Fruit fly (Drosophila melanogaster) whole organism, adult: Measurements from ENCODE around the gene CG15209.

Experiments
- CG11617 ChIP-seq: fragments of 200-800 bp; sonication (Bioruptor generic); optimal IDR thresholded peaks from 2 replicates; lab custom pipeline; 2017; ENCODE audit warnings: mild to moderate bottlenecking, missing biosample characterization, missing genetic modification reagents, missing genetic modification characterization
- CG12768 ChIP-seq: fragments of 200-800 bp; sonication (Bioruptor generic); optimal IDR thresholded peaks from 2 replicates; lab custom pipeline; 2017; ENCODE audit warnings: missing biosample characterization, missing genetic modification characterization, mild to moderate bottlenecking, moderate library complexity, missing genetic modification reagents
- CG14711 ChIP-seq: fragments of 200-800 bp; sonication (Bioruptor generic); optimal IDR thresholded peaks from 2 replicates; lab custom pipeline; 2018; ENCODE audit warnings: missing biosample characterization, mild to moderate bottlenecking, missing genetic modification characterization, moderate library complexity
- CG1620 ChIP-seq: fragments of 200-800 bp; sonication (Bioruptor generic); optimal IDR thresholded peaks from 2 replicates; lab custom pipeline; 2016; ENCODE audit warnings: missing biosample characterization, missing genetic modification characterization
- CG33017 ChIP-seq: fragments of 200-800 bp; sonication (Bioruptor generic); optimal IDR thresholded peaks from 2 replicates; lab custom pipeline; 2018; ENCODE audit warnings: missing biosample characterization, mild to moderate bottlenecking, missing genetic modification characterization, moderate library complexity
- CG5204 ChIP-seq: fragments of 200-800 bp; sonication (Bioruptor generic); optimal IDR thresholded peaks from 2 replicates; lab custom pipeline; 2016; ENCODE audit warnings: missing biosample characterization, missing genetic modification characterization
- CG7045 ChIP-seq: fragments of 200-800 bp; sonication (Bioruptor generic); optimal IDR thresholded peaks from 2 replicates; lab custom pipeline; 2017; ENCODE audit warnings: missing biosample characterization, mild to moderate bottlenecking, missing genetic modification characterization
- CG7101 ChIP-seq: fragments of 200-800 bp; sonication (Bioruptor generic); optimal IDR thresholded peaks from 2 replicates; lab custom pipeline; 2018; ENCODE audit warnings: missing biosample characterization, mild to moderate bottlenecking, missing genetic modification characterization, moderate library complexity
- Clk ChIP-seq: fragments of 200-800 bp; sonication (Bioruptor generic); optimal IDR thresholded peaks from 2 replicates; lab custom pipeline; 2017; ENCODE audit warnings: missing biosample characterization, missing genetic modification characterization
- Crg-1 ChIP-seq: fragments of 200-800 bp; sonication (Bioruptor generic); optimal IDR thresholded peaks from 2 replicates; lab custom pipeline; 2016; ENCODE audit warnings: missing biosample characterization, missing genetic modification characterization
- Hr96 ChIP-seq: fragments of 200-800 bp; sonication (Bioruptor generic); optimal IDR thresholded peaks from 2 replicates; lab custom pipeline; 2016; ENCODE audit warnings: missing biosample characterization, missing genetic modification characterization
- Mnt ChIP-seq: fragments of 200-800 bp; sonication (Bioruptor generic); optimal IDR thresholded peaks from 2 replicates; lab custom pipeline; 2016; ENCODE audit warnings: missing biosample characterization, mild to moderate bottlenecking, missing genetic modification characterization
- bab1 ChIP-seq: fragments of 200-800 bp; sonication (Bioruptor generic); optimal IDR thresholded peaks from 3 replicates; lab custom pipeline; 2019; ENCODE audit warnings: missing biosample characterization, mild to moderate bottlenecking, missing genetic modification characterization, moderate library complexity
- cic ChIP-seq: fragments of 200-800 bp; sonication (Bioruptor generic); optimal IDR thresholded peaks from 2 replicates; lab custom pipeline; 2017; ENCODE audit warnings: missing biosample characterization, mild to moderate bottlenecking, missing genetic modification characterization, moderate library complexity
- cnc ChIP-seq, 2 experiments: fragments of >200 bp; optimal IDR thresholded peaks; 2 replicates each; lab custom pipeline; 2017
- kay ChIP-seq: fragments of 200-800 bp; sonication (Bioruptor generic); peaks from one replicate; lab custom pipeline; 2016; ENCODE audit warnings: missing biosample characterization, missing genetic modification characterization, borderline replicate concordance
- ovo ChIP-seq: fragments of 200-800 bp; sonication (Bioruptor generic); optimal IDR thresholded peaks from 2 replicates; lab custom pipeline; 2016; ENCODE audit warnings: missing biosample characterization, missing genetic modification characterization
- pad ChIP-seq: fragments of 200-800 bp; sonication (Bioruptor generic); optimal IDR thresholded peaks from 3 replicates; lab custom pipeline; 2017; ENCODE audit warnings: missing biosample characterization, missing genetic modification characterization, mild to moderate bottlenecking, moderate library complexity, missing genetic modification reagents
- tj ChIP-seq: fragments of 200-800 bp; sonication (Bioruptor generic); optimal IDR thresholded peaks from 3 replicates; lab custom pipeline; 2017; ENCODE audit warnings: missing biosample characterization, mild to moderate bottlenecking, missing genetic modification characterization, moderate library complexity
- toe ChIP-seq: fragments of 200-800 bp; sonication (Bioruptor generic); optimal IDR thresholded peaks from 2 replicates; lab custom pipeline; 2016; ENCODE audit warnings: missing biosample characterization, missing genetic modification characterization

The CG15209 gene

DNA sequence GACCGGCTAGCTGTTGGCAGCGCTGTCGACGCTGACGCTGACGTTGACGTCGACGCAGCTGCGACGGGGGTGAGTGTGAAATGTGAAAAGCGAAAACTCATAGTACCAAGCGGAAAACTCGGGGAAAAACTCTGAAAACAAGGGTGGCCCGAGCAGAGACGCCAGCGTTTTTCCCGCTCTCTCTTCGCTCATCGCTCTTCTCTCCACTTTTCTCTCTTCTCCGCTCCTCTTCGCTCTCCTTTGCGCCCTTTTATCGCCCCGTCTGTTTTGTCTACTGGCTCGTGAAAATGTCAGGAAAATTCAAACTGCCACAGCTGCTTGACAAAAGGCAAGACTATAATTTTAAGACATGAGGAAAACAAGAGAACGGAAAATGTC, 18.6 kb upstream of the CG15209 start:
- TF ChIP-seq CG11617 (GFP tag; lab: Kevin White, UChicago) = no peak
- TF ChIP-seq Mnt (GFP tag; lab: Kevin White, UChicago) = no peak
- no peak for TF ChIP-seq CG14711 (tag; lab: Kevin White, UChicago)
- no peak for TF ChIP-seq bab1 (GFP tag; lab: Kevin White, UChicago)
- TF ChIP-seq cnc (optimal IDR thresholded peaks at IDR 0.05; lab: Kevin White, UChicago) = no peak
- no peak for TF ChIP-seq Clk
- TF ChIP-seq Crg-1 = no peak
- TF ChIP-seq CG7101 = no peak
- TF ChIP-seq kay = no peak
- no peak for TF ChIP-seq toe
- TF ChIP-seq tj = no peak
- no peak for TF ChIP-seq CG1620 (GFP tag; lab: Kevin White, UChicago)
- TF ChIP-seq Hr96 (GFP tag; lab: Kevin White, UChicago) = no peak
- no peak for TF ChIP-seq CG12768 (GFP tag; lab: Kevin White, UChicago)
- no peak for TF ChIP-seq pad
- no peak for TF ChIP-seq cic (GFP tag; lab: Kevin White, UChicago)
- TF ChIP-seq CG33017 (tag; lab: Kevin White, UChicago) = no peak
- TF ChIP-seq CG7045 (GFP tag; lab: Kevin White, UChicago) = no peak
- no peak for TF ChIP-seq CG5204 (GFP tag; lab: Kevin White, UChicago)
- no peak for TF ChIP-seq ovo (GFP tag; lab: Kevin White, UChicago)

- TF ChIP-seq CG1620 (GFP tag; lab: Kevin White, UChicago) (no peak), pad (no peak), kay (no peak), Crg-1 (no peak), toe (no peak), bab1 (GFP tag; lab: Kevin White, UChicago) (no peak), CG33017 (tag; lab: Kevin White, UChicago) (no peak), CG7045 (GFP tag; lab: Kevin White, UChicago) (no peak), ovo (GFP tag; lab: Kevin White, UChicago) (no peak), CG12768 (GFP tag; lab: Kevin White, UChicago) (no peak), Clk (no peak), cic (GFP tag; lab: Kevin White, UChicago) (no peak), Hr96 (GFP tag; lab: Kevin White, UChicago) (no peak)
Observed at dm6 chrX:10824227-10824702, 17.7 kb upstream of the CG15209 start, which contains the start of gene Imp. Imp (minus strand) TSS chrX:10824277.

dm6 chrX:10825349-10826129, 16.5 kb upstream of the CG15209 start:
- TF ChIP-seq Hr96 (GFP tag; lab: Kevin White, UChicago) (no peak), CG7045 (GFP tag; lab: Kevin White, UChicago) (no peak), cnc (optimal IDR thresholded peaks at IDR 0.05; lab: Kevin White, UChicago) (no peak), ovo (GFP tag; lab: Kevin White, UChicago) (no peak), CG1620 (GFP tag; lab: Kevin White, UChicago) (no peak), cic (GFP tag; lab: Kevin White, UChicago) (no peak), toe (no peak), Mnt (GFP tag; lab: Kevin White, UChicago) (no peak), tj (no peak), CG11617 (GFP tag; lab: Kevin White, UChicago) (no peak), CG33017 (tag; lab: Kevin White, UChicago) (no peak), bab1 (GFP tag; lab: Kevin White, UChicago) (no peak), CG12768 (GFP tag; lab: Kevin White, UChicago) (no peak), CG14711 (tag; lab: Kevin White, UChicago) (no peak), Crg-1 (no peak), pad (no peak), kay (no peak), CG7101 (no peak)

- TF ChIP-seq cic (GFP tag; lab: Kevin White, UChicago) (no peak), CG1620 (GFP tag; lab: Kevin White, UChicago) (no peak), toe (no peak), pad (no peak), Mnt (GFP tag; lab: Kevin White, UChicago) (no peak), CG11617 (GFP tag; lab: Kevin White, UChicago) (no peak), bab1 (GFP tag; lab: Kevin White, UChicago) (no peak), Clk (no peak), CG7045 (GFP tag; lab: Kevin White, UChicago) (no peak), cnc (optimal IDR thresholded peaks at IDR 0.05; lab: Kevin White, UChicago) (no peak), CG12768 (GFP tag; lab: Kevin White, UChicago) (no peak), CG33017 (tag; lab: Kevin White, UChicago) (no peak), CG5204 (GFP tag; lab: Kevin White, UChicago) (no peak), CG14711 (tag; lab: Kevin White, UChicago) (no peak)
Observed at dm6 chrX:10827301-10827700, 14.7 kb upstream of the CG15209 start.

DNA sequence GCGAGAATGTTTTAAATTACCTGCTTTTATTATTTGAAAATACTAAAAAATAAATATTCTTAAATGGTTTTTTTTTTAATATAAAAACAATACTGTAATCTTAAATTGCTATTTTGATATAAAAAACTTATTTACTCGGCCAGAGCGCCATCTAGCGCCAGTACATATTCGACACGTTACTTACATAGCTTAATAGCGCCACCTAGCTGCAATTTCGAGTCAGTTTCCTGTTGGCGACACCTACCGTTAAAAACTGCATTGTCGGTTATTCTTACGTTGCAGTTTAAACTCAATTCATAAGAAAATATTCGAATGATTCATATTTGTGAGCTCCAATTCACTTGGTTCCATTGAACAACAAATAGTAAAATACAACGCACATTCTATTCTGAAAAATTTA, 9.6 kb upstream of the CG15209 start:
- TF ChIP-seq CG14711 (tag; lab: Kevin White, UChicago) = peak; percentile 37
- peak; percentile 57 for TF ChIP-seq pad
- TF ChIP-seq bab1 (GFP tag; lab: Kevin White, UChicago) = peak; percentile 78
- TF ChIP-seq CG5204 (GFP tag; lab: Kevin White, UChicago) = peak; percentile 29
- TF ChIP-seq Clk = no peak
- peak; percentile 58 for TF ChIP-seq Crg-1
- no peak for TF ChIP-seq CG12768 (GFP tag; lab: Kevin White, UChicago)
- TF ChIP-seq CG7045 (GFP tag; lab: Kevin White, UChicago) = no peak
- peak; percentile 67 for TF ChIP-seq CG7101
- TF ChIP-seq toe = peak; percentile 37
- TF ChIP-seq ovo (GFP tag; lab: Kevin White, UChicago) = peak; percentile 77
- TF ChIP-seq cnc (optimal IDR thresholded peaks at IDR 0.05; lab: Kevin White, UChicago) = no peak
- no peak for TF ChIP-seq kay
- TF ChIP-seq CG33017 (tag; lab: Kevin White, UChicago) = no peak
- peak; percentile 86 for TF ChIP-seq CG1620 (GFP tag; lab: Kevin White, UChicago)
- TF ChIP-seq Hr96 (GFP tag; lab: Kevin White, UChicago) = peak; percentile 69
- TF ChIP-seq cic (GFP tag; lab: Kevin White, UChicago) = no peak
- TF ChIP-seq CG11617 (GFP tag; lab: Kevin White, UChicago) = peak; percentile 20
- peak; percentile 77 for TF ChIP-seq tj
- TF ChIP-seq Mnt (GFP tag; lab: Kevin White, UChicago) = peak; percentile 62
